Worm (Caenorhabditis elegans) whole organism, L4 larva: Measurements from ENCODE around the gene Y59A8B.21.

Source experiments
- ces-1 ChIP-seq: fragments of 150-350 bp; sonication (generic microtip); optimal IDR thresholded peaks from 4 replicates; lab custom pipeline; 2014; ENCODE audit warnings: missing biosample characterization, missing genetic modification reagents, missing genetic modification characterization
- daf-8 ChIP-seq: fragments of 200-800 bp; sonication (Bioruptor generic); IDR thresholded peaks from 2 replicates; pipeline ENCODE4 v1.3.6; 2022; ENCODE audit warnings: missing genetic modification characterization, missing compliant biosample characterization
- hlh-30 ChIP-seq: sonication (generic microtip); optimal IDR thresholded peaks from 2 replicates; lab custom pipeline; 2017; ENCODE audit warnings: antibody characterized with exemption, mild to moderate bottlenecking, missing genetic modification characterization, missing compliant biosample characterization; ENCODE audit not compliant: insufficient read depth
- mep-1 ChIP-seq: fragments of 150-350 bp; sonication (generic microtip); optimal IDR thresholded peaks from 3 replicates; lab custom pipeline; 2014; ENCODE audit warnings: missing biosample characterization, missing genetic modification characterization
- mxl-3 ChIP-seq: fragments of 200-800 bp; sonication (Bioruptor generic); optimal IDR thresholded peaks from 2 replicates; lab custom pipeline; 2018; ENCODE audit warnings: mild to moderate bottlenecking, missing genetic modification characterization, missing compliant biosample characterization
- nhr-76 ChIP-seq: fragments of 150-350 bp; optimal IDR thresholded peaks from 2 replicates; lab custom pipeline; 2014; ENCODE audit warnings: missing biosample characterization, missing genetic modification characterization
- zip-2 ChIP-seq: fragments of 150-350 bp; optimal IDR thresholded peaks from 2 replicates; lab custom pipeline; 2014; ENCODE audit warnings: missing biosample characterization, missing genetic modification characterization

ce11 chrV:17949093-17949492 is 37.0 kb upstream of the Y59A8B.21 start, which contains the start of gene dpy-21:
- TF ChIP-seq mxl-3: no peak
- no peak for TF ChIP-seq daf-8
- TF ChIP-seq ces-1 (GFP tag; lab: Kevin White, UChicago): no peak
- TF ChIP-seq nhr-76: no peak
- TF ChIP-seq mep-1: no peak
- TF ChIP-seq hlh-30 (tag; lab: Kevin White, UChicago): no peak
- no peak for TF ChIP-seq zip-2
